Fruit fly (Drosophila melanogaster) whole organism, embryonic: ENCODE data around the gene Srg3.

ENCODE experiments used
- Abd-B ChIP-seq: fragments of 200-800 bp; sonication (Bioruptor generic); optimal IDR thresholded peaks from 2 replicates; lab custom pipeline; 2018; ENCODE audit warnings: missing biosample characterization, mild to moderate bottlenecking, missing genetic modification characterization, moderate library complexity
- B-H2 ChIP-seq: fragments of 200-800 bp; sonication (Bioruptor generic); optimal IDR thresholded peaks from 2 replicates; lab custom pipeline; 2018; ENCODE audit warnings: missing biosample characterization, mild to moderate bottlenecking, missing genetic modification characterization
- BEAF-32 ChIP-seq: fragments of 200-800 bp; sonication (Bioruptor generic); optimal IDR thresholded peaks from 3 replicates; lab custom pipeline; 2017; ENCODE audit warnings: missing biosample characterization, missing genetic modification characterization, mild to moderate bottlenecking, moderate library complexity, missing genetic modification reagents
- CG10209 ChIP-seq: fragments of 200-800 bp; sonication (Bioruptor generic); optimal IDR thresholded peaks from 3 replicates; lab custom pipeline; 2017; ENCODE audit warnings: missing biosample characterization, mild to moderate bottlenecking, missing genetic modification characterization, missing genetic modification reagents
- CG11093 ChIP-seq: fragments of 200-800 bp; sonication (Bioruptor generic); IDR thresholded peaks from 3 replicates; pipeline ENCODE4 v1.3.6; 2022; ENCODE audit warnings: missing biosample characterization, missing genetic modification characterization
- CG11456 ChIP-seq: fragments of 200-800 bp; sonication (Bioruptor generic); IDR thresholded peaks from 3 replicates; pipeline ENCODE4 v1.3.6; 2022; ENCODE audit warnings: missing biosample characterization, missing genetic modification characterization
- CG1233 ChIP-seq: fragments of 200-800 bp; sonication (Bioruptor generic); optimal IDR thresholded peaks from 4 replicates; lab custom pipeline; 2018; ENCODE audit warnings: missing biosample characterization, mild to moderate bottlenecking, missing genetic modification characterization
- CG15601 ChIP-seq: fragments of 200-800 bp; sonication (Bioruptor generic); optimal IDR thresholded peaks from 3 replicates; lab custom pipeline; 2019; ENCODE audit warnings: missing biosample characterization, mild to moderate bottlenecking, missing genetic modification characterization, moderate library complexity
- CG15696 ChIP-seq: fragments of 200-800 bp; sonication (Bioruptor generic); optimal IDR thresholded peaks from 2 replicates; lab custom pipeline; 2019; ENCODE audit warnings: missing biosample characterization, mild to moderate bottlenecking, missing genetic modification characterization, moderate library complexity
- CG1602 ChIP-seq: fragments of 200-800 bp; sonication (Bioruptor generic); optimal IDR thresholded peaks from 3 replicates; lab custom pipeline; 2016; ENCODE audit warnings: missing biosample characterization, missing genetic modification characterization
- CG18599 ChIP-seq: fragments of 200-800 bp; sonication (Bioruptor generic); optimal IDR thresholded peaks from 3 replicates; lab custom pipeline; 2017; ENCODE audit warnings: missing biosample characterization, missing genetic modification characterization, mild to moderate bottlenecking, moderate library complexity, missing genetic modification reagents
- CG31388 ChIP-seq: fragments of 200-800 bp; sonication (Bioruptor generic); optimal IDR thresholded peaks from 2 replicates; lab custom pipeline; 2016; ENCODE audit warnings: missing biosample characterization, missing genetic modification characterization
- CG4424 ChIP-seq: fragments of 200-800 bp; sonication (Bioruptor generic); optimal IDR thresholded peaks from 3 replicates; lab custom pipeline; 2016; ENCODE audit warnings: missing biosample characterization, missing genetic modification characterization
- CG4820 ChIP-seq: fragments of 200-800 bp; sonication (Bioruptor generic); optimal IDR thresholded peaks from 3 replicates; lab custom pipeline; 2016; ENCODE audit warnings: missing biosample characterization, missing genetic modification characterization
- CG6689 ChIP-seq: fragments of 200-800 bp; sonication (Bioruptor generic); IDR thresholded peaks from 2 replicates; pipeline ENCODE4 v1.3.6; 2022; ENCODE audit warnings: missing biosample characterization, missing genetic modification characterization
- CG6791 ChIP-seq: fragments of 200-800 bp; sonication (Bioruptor generic); IDR thresholded peaks from 3 replicates; pipeline ENCODE4 v1.3.6; 2022; ENCODE audit warnings: missing biosample characterization, missing genetic modification characterization; ENCODE audit not compliant: partially characterized antibody
- CG7556 ChIP-seq: fragments of 200-800 bp; sonication (Bioruptor generic); optimal IDR thresholded peaks from 2 replicates; lab custom pipeline; 2017; ENCODE audit warnings: missing biosample characterization, mild to moderate bottlenecking, missing genetic modification characterization
- CG8924 ChIP-seq: fragments of 200-800 bp; optimal IDR thresholded peaks from 3 replicates; lab custom pipeline; 2019; ENCODE audit warnings: missing biosample characterization, mild to moderate bottlenecking, missing genetic modification characterization, moderate library complexity
- CG9932 ChIP-seq: fragments of 200-800 bp; sonication (Bioruptor generic); IDR thresholded peaks from 2 replicates; pipeline ENCODE4 v1.3.6; 2022; ENCODE audit warnings: missing biosample characterization, missing genetic modification characterization
- Drgx ChIP-seq: fragments of 200-800 bp; sonication (Bioruptor generic); IDR thresholded peaks from 2 replicates; pipeline ENCODE4 v1.3.6; 2022; ENCODE audit warnings: missing biosample characterization, missing genetic modification characterization
- HLH4C ChIP-seq: fragments of 200-800 bp; sonication (Bioruptor generic); IDR thresholded peaks from 3 replicates; pipeline ENCODE4 v1.3.6; 2022; ENCODE audit warnings: missing biosample characterization, missing genetic modification characterization; ENCODE audit not compliant: partially characterized antibody
- HLH54F ChIP-seq: fragments of 200-800 bp; sonication (Bioruptor generic); optimal IDR thresholded peaks from 3 replicates; lab custom pipeline; 2016; ENCODE audit warnings: missing biosample characterization, missing genetic modification characterization
- Hmx ChIP-seq: fragments of 200-800 bp; sonication (Bioruptor generic); optimal IDR thresholded peaks from 2 replicates; lab custom pipeline; 2016; ENCODE audit warnings: missing biosample characterization, missing genetic modification characterization
- MESR4 ChIP-seq: fragments of 200-800 bp; sonication (Bioruptor generic); optimal IDR thresholded peaks from 2 replicates; lab custom pipeline; 2018; ENCODE audit warnings: missing biosample characterization, mild to moderate bottlenecking, missing genetic modification characterization, moderate library complexity
- NfI ChIP-seq: fragments of 200-800 bp; sonication (Bioruptor generic); optimal IDR thresholded peaks from 3 replicates; lab custom pipeline; 2018; ENCODE audit warnings: missing biosample characterization, mild to moderate bottlenecking, missing genetic modification characterization, moderate library complexity
- Ptx1 ChIP-seq: fragments of 200-800 bp; sonication (Bioruptor generic); IDR thresholded peaks from 2 replicates; pipeline ENCODE4 v1.3.6; 2022; ENCODE audit warnings: missing biosample characterization, missing genetic modification characterization
- Sry-δ ChIP-seq: fragments of 200-800 bp; sonication (Bioruptor generic); optimal IDR thresholded peaks from 2 replicates; lab custom pipeline; 2016; ENCODE audit warnings: missing biosample characterization, missing genetic modification characterization
- TFAM ChIP-seq: fragments of 200-800 bp; sonication (Bioruptor generic); optimal IDR thresholded peaks from 2 replicates; lab custom pipeline; 2017; ENCODE audit warnings: missing biosample characterization, missing genetic modification characterization, inconsistent platforms
- bab2 ChIP-seq: fragments of 200-800 bp; sonication (Bioruptor generic); optimal IDR thresholded peaks from 2 replicates; lab custom pipeline; 2016; ENCODE audit warnings: missing biosample characterization, missing genetic modification characterization
- bcd ChIP-seq: fragments of 200-800 bp; sonication (Bioruptor generic); optimal IDR thresholded peaks from 2 replicates; lab custom pipeline; 2017; ENCODE audit warnings: missing biosample characterization, mild to moderate bottlenecking, missing genetic modification characterization
- dmrt11E ChIP-seq: fragments of 200-800 bp; sonication (Bioruptor generic); optimal IDR thresholded peaks from 3 replicates; lab custom pipeline; 2018; ENCODE audit warnings: missing biosample characterization, mild to moderate bottlenecking, missing genetic modification characterization, moderate library complexity
- gcm ChIP-seq: fragments of 200-800 bp; sonication (Bioruptor generic); optimal IDR thresholded peaks from 2 replicates; lab custom pipeline; 2019; ENCODE audit warnings: missing biosample characterization, mild to moderate bottlenecking, missing genetic modification characterization, moderate library complexity
- gem ChIP-seq: fragments of 200-800 bp; sonication (Bioruptor generic); optimal IDR thresholded peaks from 2 replicates; lab custom pipeline; 2019; ENCODE audit warnings: missing biosample characterization, mild to moderate bottlenecking, missing genetic modification characterization, moderate library complexity
- gfzf ChIP-seq: fragments of 200-800 bp; sonication (Bioruptor generic); optimal IDR thresholded peaks from 2 replicates; lab custom pipeline; 2016; ENCODE audit warnings: missing biosample characterization, mild to moderate bottlenecking, missing genetic modification characterization, moderate library complexity
- grau ChIP-seq: fragments of 200-800 bp; optimal IDR thresholded peaks from 3 replicates; lab custom pipeline; 2019; ENCODE audit warnings: missing biosample characterization, mild to moderate bottlenecking, missing genetic modification characterization, moderate library complexity
- gsb ChIP-seq: fragments of 200-800 bp; sonication (Bioruptor generic); IDR thresholded peaks from 2 replicates; pipeline ENCODE4 v1.3.6; 2022; ENCODE audit warnings: missing biosample characterization, missing genetic modification characterization
- gt ChIP-seq: fragments of 200-800 bp; sonication (Bioruptor generic); IDR thresholded peaks from 2 replicates; pipeline ENCODE4 v1.3.6; 2022; ENCODE audit warnings: missing biosample characterization, missing genetic modification characterization
- knrl ChIP-seq: fragments of 200-800 bp; sonication (Bioruptor generic); IDR thresholded peaks from 3 replicates; pipeline ENCODE4 v1.3.6; 2022; ENCODE audit warnings: missing biosample characterization, missing genetic modification characterization; ENCODE audit not compliant: partially characterized antibody
- lilli ChIP-seq: fragments of 200-800 bp; sonication (Bioruptor generic); optimal IDR thresholded peaks from 3 replicates; lab custom pipeline; 2016; ENCODE audit warnings: missing biosample characterization, missing genetic modification characterization
- mld ChIP-seq: fragments of 200-800 bp; sonication (Bioruptor generic); IDR thresholded peaks from 3 replicates; pipeline ENCODE4 v1.3.6; 2022; ENCODE audit warnings: missing biosample characterization, missing genetic modification characterization; ENCODE audit not compliant: partially characterized antibody
- pnt ChIP-seq: fragments of 200-800 bp; sonication (Bioruptor generic); optimal IDR thresholded peaks from 3 replicates; lab custom pipeline; 2016; ENCODE audit warnings: missing biosample characterization, missing genetic modification characterization
- prd ChIP-seq, 3 experiments: fragments of >200 bp in 2 of 3; fragments of 200-800 bp in 1 of 3; sonication (Bioruptor generic) in 1 of 3; optimal IDR thresholded peaks in 2 of 3; IDR thresholded peaks in 1 of 3; 2 replicates in 2 of 3; 3 replicates in 1 of 3; pipeline versions ENCODE4 v1.3.6 to Lab custom; 2017 to 2022; ENCODE audit warnings: missing biosample characterization in 1 of 3, missing genetic modification characterization in 1 of 3
- pum ChIP-seq: fragments of 200-800 bp; sonication (Bioruptor generic); optimal IDR thresholded peaks from 2 replicates; lab custom pipeline; 2016; ENCODE audit warnings: missing biosample characterization, missing genetic modification characterization
- pzg ChIP-seq: fragments of 200-800 bp; sonication (Bioruptor generic); optimal IDR thresholded peaks from 3 replicates; lab custom pipeline; 2018; ENCODE audit warnings: missing biosample characterization, mild to moderate bottlenecking, missing genetic modification characterization, moderate library complexity
- rib ChIP-seq: fragments of 200-800 bp; sonication (Bioruptor generic); IDR thresholded peaks from 2 replicates; pipeline ENCODE4 v1.3.6; 2022; ENCODE audit warnings: missing biosample characterization, missing genetic modification characterization
- sd ChIP-seq: fragments of 200-800 bp; sonication (Bioruptor generic); optimal IDR thresholded peaks from 3 replicates; lab custom pipeline; 2018; ENCODE audit warnings: missing biosample characterization, mild to moderate bottlenecking, missing genetic modification characterization, moderate library complexity
- seq ChIP-seq: fragments of 200-800 bp; sonication (Bioruptor generic); IDR thresholded peaks from 2 replicates; pipeline ENCODE4 v1.3.6; 2022; ENCODE audit warnings: missing biosample characterization, missing genetic modification characterization
- sim ChIP-seq: fragments of 200-800 bp; sonication (Bioruptor generic); IDR thresholded peaks from 2 replicates; pipeline ENCODE4 v1.3.6; 2022; ENCODE audit warnings: missing biosample characterization, missing genetic modification characterization
- trem ChIP-seq: fragments of 200-800 bp; optimal IDR thresholded peaks from 3 replicates; lab custom pipeline; 2019; ENCODE audit warnings: missing biosample characterization, mild to moderate bottlenecking, missing genetic modification characterization, moderate library complexity

Srg3 gene

dm6 chr3L:9441907-9442479, 1.0 kb upstream of the Srg3 start, which contains the start of the genes Bet3 and Nf-YA (continued):
- TF ChIP-seq prd (optimal IDR thresholded peaks at IDR 0.05; lab: Kevin White, UChicago) (no peak), prd (GFP tag; IDR thresholded peaks at IDR 0.05; lab: Robert Waterston, UW) (peak; percentile 64; the same call in 2 of the 3 replicates), pnt (GFP tag; lab: Kevin White, UChicago) (peak; percentile 49), HLH54F (GFP tag; lab: Kevin White, UChicago) (peak; percentile 50), gcm (no peak), Drgx (GFP tag; lab: Robert Waterston, UW) (no peak), gem (peak; percentile 51), seq (GFP tag; lab: Robert Waterston, UW) (no peak), CG11093 (GFP tag; lab: Robert Waterston, UW) (0 out of 3 replicates have a peak, but pooled peaks have one; percentile 17), pum (GFP tag; lab: Kevin White, UChicago) (peak; percentile 76), rib (GFP tag; lab: Robert Waterston, UW) (peak; percentile 35; the same call in 1 of the 2 replicates), trem (tag; lab: Kevin White, UChicago) (peak; percentile 62), lilli (GFP tag; lab: Kevin White, UChicago) (peak; percentile 70), HLH4C (GFP tag; lab: Robert Waterston, UW) (peak; percentile 69), CG11456 (GFP tag; lab: Robert Waterston, UW) (peak; percentile 79), BEAF-32 (GFP tag; lab: Kevin White, UChicago) (peak; percentile 90), bcd (peak; percentile 55), CG1233 (GFP tag; lab: Kevin White, UChicago) (peak; percentile 27), Abd-B (GFP tag; lab: Kevin White, UChicago) (peak; percentile 88), grau (tag; lab: Kevin White, UChicago) (peak; percentile 34), knrl (GFP tag; lab: Robert Waterston, UW) (peak; percentile 90), mld (GFP tag; lab: Robert Waterston, UW) (peak; percentile 62; the same call in 1 of the 3 replicates), CG15601 (tag; lab: Kevin White, UChicago) (peak; percentile 10), CG9932 (GFP tag; lab: Robert Waterston, UW) (peak; percentile 86), Ptx1 (GFP tag; lab: Robert Waterston, UW) (peak; percentile 53; the same call in 1 of the 2 replicates), CG18599 (GFP tag; lab: Kevin White, UChicago) (peak; percentile 29), CG6791 (GFP tag; lab: Robert Waterston, UW) (peak; percentile 89), B-H2 (GFP tag; lab: Kevin White, UChicago) (peak; percentile 69), pzg (GFP tag; lab: Kevin White, UChicago) (peak; percentile 79), CG8924 (tag; lab: Kevin White, UChicago) (peak; percentile 5), gfzf (peak; percentile 54), bab2 (GFP tag; lab: Kevin White, UChicago) (no peak), TFAM (GFP tag; lab: Kevin White, UChicago) (no peak), dmrt11E (peak; percentile 35), gsb (GFP tag; lab: Robert Waterston, UW) (no peak), CG6689 (GFP tag; lab: Robert Waterston, UW) (no peak), sim (GFP tag; lab: Robert Waterston, UW) (no peak), CG1602 (GFP tag; lab: Kevin White, UChicago) (peak; percentile 2), gt (GFP tag; lab: Robert Waterston, UW) (no peak), Hmx (GFP tag; lab: Kevin White, UChicago) (no peak), CG7556 (no peak), Sry-δ (GFP tag; lab: Kevin White, UChicago) (peak; percentile 75), CG31388 (GFP tag; lab: Kevin White, UChicago) (peak; percentile 39), MESR4 (GFP tag; lab: Kevin White, UChicago) (peak; percentile 92), NfI (peak; percentile 54), sd (peak; percentile 38), CG4820 (GFP tag; lab: Kevin White, UChicago) (peak; percentile 14), CG15696 (tag; lab: Kevin White, UChicago) (peak; percentile 55), CG4424 (peak; percentile 51), CG10209 (GFP tag; lab: Kevin White, UChicago) (peak; percentile 36)
